Worm (Caenorhabditis elegans) whole organism, L1 larva: Measurements from ENCODE around the gene slc-25A26.

Source experiments
- alr-1 ChIP-seq: fragments of 200-800 bp; sonication (Bioruptor generic); optimal IDR thresholded peaks from 2 replicates; lab custom pipeline; 2018; ENCODE audit warnings: borderline replicate concordance, mild to moderate bottlenecking, missing genetic modification characterization, missing compliant biosample characterization
- aly-2 ChIP-seq: fragments of 150-350 bp; optimal IDR thresholded peaks from 2 replicates; lab custom pipeline; 2014; ENCODE audit warnings: missing biosample characterization, missing genetic modification characterization
- ama-1 ChIP-seq: fragments of 150-350 bp; optimal IDR thresholded peaks from 2 replicates; lab custom pipeline; 2014
- blmp-1 ChIP-seq: fragments of 150-350 bp; optimal IDR thresholded peaks from 2 replicates; lab custom pipeline; 2014; ENCODE audit warnings: missing biosample characterization, missing genetic modification characterization
- ceh-63 ChIP-seq: fragments of 200-800 bp; sonication (Bioruptor generic); optimal IDR thresholded peaks from 2 replicates; lab custom pipeline; 2018; ENCODE audit warnings: mild to moderate bottlenecking, missing genetic modification characterization, missing compliant biosample characterization
- ceh-8 ChIP-seq: fragments of 200-800 bp; sonication (Bioruptor generic); optimal IDR thresholded peaks from 2 replicates; lab custom pipeline; 2018; ENCODE audit warnings: mild to moderate bottlenecking, missing genetic modification characterization, moderate library complexity, missing compliant biosample characterization
- ceh-88 ChIP-seq: fragments of 200-800 bp; sonication (Bioruptor generic); IDR thresholded peaks from 2 replicates; pipeline ENCODE4 v1.3.6; 2022; ENCODE audit warnings: missing genetic modification characterization, missing compliant biosample characterization
- ceh-90 ChIP-seq: sonication (generic microtip); optimal IDR thresholded peaks from 2 replicates; lab custom pipeline; 2016; ENCODE audit warnings: missing genetic modification characterization, missing compliant biosample characterization
- dpl-1 ChIP-seq, 3 experiments: fragments of 150-350 bp in 2 of 3; sonication (generic microtip) in 1 of 3; optimal IDR thresholded peaks; 2 replicates each; lab custom pipeline; 2014 to 2017; ENCODE audit warnings: missing biosample characterization in 3 of 3, missing genetic modification characterization in 3 of 3, missing genetic modification reagents in 3 of 3
- dsc-1 ChIP-seq: sonication (generic microtip); optimal IDR thresholded peaks from 2 replicates; lab custom pipeline; 2016; ENCODE audit warnings: mild to moderate bottlenecking, missing genetic modification characterization, missing compliant biosample characterization
- efl-1 ChIP-seq, 4 experiments: fragments of 150-350 bp; optimal IDR thresholded peaks in 3 of 4; peaks in 1 of 4; 1 replicate in 1 of 4; 2 replicates in 3 of 4; lab custom pipeline; 2014; ENCODE audit warnings: missing biosample characterization in 2 of 4, missing genetic modification characterization in 2 of 4, missing genetic modification reagents in 2 of 4
- egl-13 ChIP-seq: sonication (generic microtip); optimal IDR thresholded peaks from 2 replicates; lab custom pipeline; 2016; ENCODE audit warnings: missing genotype, missing genetic modification reagents, missing genetic modification characterization, missing compliant biosample characterization
- elt-2 ChIP-seq: sonication (generic microtip); optimal IDR thresholded peaks from 2 replicates; lab custom pipeline; 2016; ENCODE audit warnings: missing genetic modification characterization, mild to moderate bottlenecking, inconsistent platforms, missing compliant biosample characterization, missing genetic modification reagents
- ets-5 ChIP-seq: fragments of 200-800 bp; sonication (Bioruptor generic); IDR thresholded peaks from 2 replicates; pipeline ENCODE4 v1.3.6; 2022; ENCODE audit warnings: missing genetic modification characterization, missing compliant biosample characterization
- fkh-10 ChIP-seq: sonication (generic microtip); optimal IDR thresholded peaks from 2 replicates; lab custom pipeline; 2017; ENCODE audit warnings: missing biosample characterization, missing genetic modification reagents, missing genetic modification characterization
- fkh-4 ChIP-seq: sonication (generic microtip); optimal IDR thresholded peaks from 2 replicates; lab custom pipeline; 2016; ENCODE audit warnings: missing compliant biosample characterization, missing genetic modification characterization, borderline replicate concordance
- fos-1 ChIP-seq: fragments of 150-350 bp; optimal IDR thresholded peaks from 2 replicates; lab custom pipeline; 2014; ENCODE audit warnings: missing biosample characterization, missing genetic modification characterization
- hlh-17 ChIP-seq: fragments of 200-800 bp; sonication (Bioruptor generic); optimal IDR thresholded peaks from 2 replicates; lab custom pipeline; 2018; ENCODE audit warnings: missing genetic modification characterization, mild to moderate bottlenecking, missing compliant biosample characterization, moderate library complexity, borderline replicate concordance
- hlh-4 ChIP-seq: sonication (generic microtip); optimal IDR thresholded peaks from 2 replicates; lab custom pipeline; 2016; ENCODE audit warnings: mild to moderate bottlenecking, missing genetic modification characterization, missing compliant biosample characterization
- hpl-2 ChIP-seq: fragments of 150-350 bp; optimal IDR thresholded peaks from 2 replicates; lab custom pipeline; 2014; ENCODE audit warnings: missing biosample characterization, missing genetic modification reagents, missing genetic modification characterization
- irx-1 ChIP-seq: sonication (generic microtip); optimal IDR thresholded peaks from 2 replicates; lab custom pipeline; 2016; ENCODE audit warnings: missing genetic modification characterization, missing compliant biosample characterization
- jun-1 ChIP-seq: fragments of 150-350 bp; optimal IDR thresholded peaks from 2 replicates; lab custom pipeline; 2014; ENCODE audit warnings: missing biosample characterization, missing genetic modification reagents, missing genetic modification characterization
- lin-14 ChIP-seq: fragments of 200-800 bp; sonication (Bioruptor generic); optimal IDR thresholded peaks from 2 replicates; lab custom pipeline; 2018; ENCODE audit warnings: mild to moderate bottlenecking, missing genetic modification characterization, moderate library complexity, missing compliant biosample characterization
- lin-15B ChIP-seq: fragments of 150-350 bp; sonication (generic microtip); optimal IDR thresholded peaks from 3 replicates; lab custom pipeline; 2014; ENCODE audit warnings: missing biosample characterization, missing genetic modification characterization
- lin-35 ChIP-seq, 2 experiments: fragments of 150-350 bp; optimal IDR thresholded peaks; 2 replicates each; lab custom pipeline; 2014; ENCODE audit warnings: missing biosample characterization in 2 of 2, missing genetic modification characterization in 2 of 2, missing genetic modification reagents in 2 of 2
- lsy-2 ChIP-seq, 2 experiments: fragments of 150-350 bp; optimal IDR thresholded peaks; 2 replicates each; lab custom pipeline; 2014; ENCODE audit warnings: missing biosample characterization in 2 of 2, missing genetic modification characterization in 2 of 2
- mab-9 ChIP-seq: fragments of 200-800 bp; sonication (Bioruptor generic); IDR thresholded peaks from 2 replicates; pipeline ENCODE4 v1.3.6; 2022; ENCODE audit warnings: missing genetic modification reagents, missing genetic modification characterization, missing compliant biosample characterization
- mdl-1 ChIP-seq, 2 experiments: fragments of 150-350 bp; optimal IDR thresholded peaks; 2 replicates each; lab custom pipeline; 2014 to 2017; ENCODE audit warnings: missing biosample characterization in 2 of 2, missing genetic modification characterization in 2 of 2, inconsistent platforms in 1 of 2
- mef-2 ChIP-seq: fragments of 150-350 bp; optimal IDR thresholded peaks from 2 replicates; lab custom pipeline; 2014; ENCODE audit warnings: missing biosample characterization, missing genetic modification characterization
- nhr-11 ChIP-seq: fragments of 150-350 bp; optimal IDR thresholded peaks from 2 replicates; lab custom pipeline; 2014; ENCODE audit warnings: missing biosample characterization, missing genetic modification characterization
- nhr-12 ChIP-seq: sonication (generic microtip); optimal IDR thresholded peaks from 2 replicates; lab custom pipeline; 2017; ENCODE audit warnings: missing biosample characterization, missing genetic modification characterization
- nhr-19 ChIP-seq: fragments of 200-800 bp; sonication (Bioruptor generic); conservative IDR thresholded peaks from 2 replicates; pipeline ENCODE4 v1.3.6; 2022; ENCODE audit warnings: missing genetic modification characterization, missing compliant biosample characterization
- nhr-20 ChIP-seq: sonication (generic microtip); optimal IDR thresholded peaks from 2 replicates; lab custom pipeline; 2016; ENCODE audit warnings: mild to moderate bottlenecking, missing genetic modification characterization, missing compliant biosample characterization
- nhr-237 ChIP-seq: fragments of 150-350 bp; optimal IDR thresholded peaks from 2 replicates; lab custom pipeline; 2014; ENCODE audit warnings: missing biosample characterization, missing genetic modification characterization
- nhr-28 ChIP-seq: fragments of 150-350 bp; optimal IDR thresholded peaks from 2 replicates; lab custom pipeline; 2014; ENCODE audit warnings: missing biosample characterization, missing genetic modification characterization
- nhr-47 ChIP-seq: sonication (generic microtip); optimal IDR thresholded peaks from 2 replicates; lab custom pipeline; 2016; ENCODE audit warnings: mild to moderate bottlenecking, missing genetic modification characterization, moderate library complexity, missing compliant biosample characterization
- nhr-76 ChIP-seq: sonication (generic microtip); optimal IDR thresholded peaks from 2 replicates; lab custom pipeline; 2017; ENCODE audit warnings: missing biosample characterization, missing genetic modification characterization
- nhr-84 ChIP-seq: sonication (generic microtip); optimal IDR thresholded peaks from 2 replicates; lab custom pipeline; 2017; ENCODE audit warnings: missing biosample characterization, missing genetic modification characterization
- nhr-90 ChIP-seq: sonication (generic microtip); optimal IDR thresholded peaks from 2 replicates; lab custom pipeline; 2016; ENCODE audit warnings: mild to moderate bottlenecking, missing genetic modification characterization, missing compliant biosample characterization; ENCODE audit not compliant: poor library complexity
- pax-3 ChIP-seq: fragments of 200-800 bp; sonication (Bioruptor generic); optimal IDR thresholded peaks from 2 replicates; lab custom pipeline; 2018; ENCODE audit warnings: mild to moderate bottlenecking, missing genetic modification characterization, moderate library complexity, missing compliant biosample characterization
- rnt-1 ChIP-seq: sonication (generic microtip); optimal IDR thresholded peaks from 2 replicates; lab custom pipeline; 2016; ENCODE audit warnings: mild to moderate bottlenecking, missing genetic modification characterization, moderate library complexity, missing compliant biosample characterization
- skn-1 ChIP-seq: fragments of 150-350 bp; optimal IDR thresholded peaks from 2 replicates; lab custom pipeline; 2014; ENCODE audit warnings: missing biosample characterization, missing genetic modification characterization
- snpc-4 ChIP-seq: fragments of 150-350 bp; optimal IDR thresholded peaks from 2 replicates; lab custom pipeline; 2014; ENCODE audit warnings: missing biosample characterization, missing genetic modification characterization
- sox-4 ChIP-seq: sonication (generic microtip); optimal IDR thresholded peaks from 2 replicates; lab custom pipeline; 2016; ENCODE audit warnings: missing genetic modification characterization, missing compliant biosample characterization
- sptf-1 ChIP-seq: fragments of 150-350 bp; optimal IDR thresholded peaks from 2 replicates; lab custom pipeline; 2014; ENCODE audit warnings: missing biosample characterization, missing genetic modification characterization
- sup-37 ChIP-seq: fragments of 200-800 bp; sonication (Bioruptor generic); optimal IDR thresholded peaks from 2 replicates; lab custom pipeline; 2018; ENCODE audit warnings: mild to moderate bottlenecking, missing genetic modification characterization, missing compliant biosample characterization
- tbx-2 ChIP-seq: sonication (generic microtip); optimal IDR thresholded peaks from 2 replicates; lab custom pipeline; 2016; ENCODE audit warnings: missing genetic modification characterization, missing compliant biosample characterization
- unc-130 ChIP-seq: fragments of 150-350 bp; optimal IDR thresholded peaks from 2 replicates; lab custom pipeline; 2017; ENCODE audit warnings: missing biosample characterization, missing genetic modification characterization, inconsistent platforms
- vab-15 ChIP-seq: sonication (generic microtip); optimal IDR thresholded peaks from 2 replicates; lab custom pipeline; 2017; ENCODE audit warnings: missing genotype, mild to moderate bottlenecking, missing genetic modification characterization, missing compliant biosample characterization
- xbp-1 ChIP-seq: sonication (generic microtip); optimal IDR thresholded peaks from 2 replicates; lab custom pipeline; 2016; ENCODE audit warnings: missing genetic modification characterization, missing compliant biosample characterization
- zip-4 ChIP-seq: fragments of 200-800 bp; sonication (Bioruptor generic); optimal IDR thresholded peaks from 2 replicates; lab custom pipeline; 2018; ENCODE audit warnings: mild to moderate bottlenecking, missing genetic modification characterization, moderate library complexity, missing compliant biosample characterization
- ztf-11 ChIP-seq, 2 experiments: sonication (generic microtip); optimal IDR thresholded peaks; 2 replicates each; lab custom pipeline; 2016 to 2017; ENCODE audit warnings: missing genetic modification characterization in 2 of 2, missing biosample characterization in 1 of 2, missing compliant biosample characterization in 1 of 2
- ztf-4 ChIP-seq: fragments of 150-350 bp; optimal IDR thresholded peaks from 2 replicates; lab custom pipeline; 2014; ENCODE audit warnings: missing biosample characterization, missing genetic modification characterization

The slc-25A26 gene

ce11 chrIV:8925990-8926389, 4.3 kb upstream of the slc-25A26 start, which contains the start of the genes D1046.2 and cfim-2 (continued):
- no peak for TF ChIP-seq egl-13
- TF ChIP-seq nhr-47: peak; percentile 30
- TF ChIP-seq ceh-88 (GFP tag; lab: Robert Waterston, UW): no peak
- TF ChIP-seq jun-1 (tag; lab: Kevin White, UChicago): no peak
- TF ChIP-seq blmp-1: peak; percentile 46
- no peak for TF ChIP-seq nhr-11
- no peak for TF ChIP-seq ama-1
- TF ChIP-seq sup-37 (GFP tag; lab: Kevin White, UChicago): no peak
- TF ChIP-seq nhr-90 (tag; lab: Kevin White, UChicago): no peak
- no peak for TF ChIP-seq elt-2 (tag; lab: Kevin White, UChicago)
- TF ChIP-seq lin-14: peak; percentile 4
- no peak for TF ChIP-seq alr-1 (tag; lab: Kevin White, UChicago)
- no peak for TF ChIP-seq sox-4 (tag; lab: Kevin White, UChicago)
- TF ChIP-seq nhr-12: no peak
- peak; percentile 5 to 33 (median 27) for TF ChIP-seq dpl-1 (GFP tag; optimal IDR thresholded peaks at IDR 0.05; lab: Kevin White, UChicago)
- no peak for TF ChIP-seq aly-2 (tag; lab: Kevin White, UChicago)
- no peak for TF ChIP-seq fkh-4
- TF ChIP-seq hlh-4: no peak
- no peak for TF ChIP-seq hpl-2
- no peak for TF ChIP-seq sptf-1
- TF ChIP-seq xbp-1: peak; percentile 1
- TF ChIP-seq dsc-1: no peak
- TF ChIP-seq nhr-237: no peak
- no peak for TF ChIP-seq fos-1
- no peak for TF ChIP-seq nhr-28 (tag; lab: Kevin White, UChicago)
- no peak for TF ChIP-seq snpc-4 (tag; lab: Kevin White, UChicago)
- no peak for TF ChIP-seq rnt-1 (tag; lab: Kevin White, UChicago)
- no peak for TF ChIP-seq mdl-1 (tag; optimal IDR thresholded peaks at IDR 0.05; lab: Kevin White, UChicago)
- no peak for TF ChIP-seq ceh-8 (GFP tag; lab: Kevin White, UChicago)
- no peak for TF ChIP-seq pax-3 (tag; lab: Kevin White, UChicago)
- TF ChIP-seq fkh-10: no peak
- no peak for TF ChIP-seq zip-4 (GFP tag; lab: Kevin White, UChicago)
- no peak for TF ChIP-seq ceh-63
- no peak for TF ChIP-seq ceh-90
- peak in 1 of 2 experiments; percentile 48 for TF ChIP-seq lin-35 (GFP tag; optimal IDR thresholded peaks at IDR 0.05; lab: Kevin White, UChicago)
- no peak for TF ChIP-seq mef-2
- peak; percentile 12 for TF ChIP-seq lin-15B
- TF ChIP-seq nhr-20 (tag; lab: Kevin White, UChicago): no peak
- TF ChIP-seq nhr-76 (tag; lab: Kevin White, UChicago): no peak
- no peak for TF ChIP-seq hlh-17 (GFP tag; lab: Kevin White, UChicago)
- TF ChIP-seq unc-130 (tag; lab: Kevin White, UChicago): peak; percentile 47
- no peak for TF ChIP-seq irx-1
- TF ChIP-seq tbx-2: no peak
- TF ChIP-seq nhr-84 (tag; lab: Kevin White, UChicago): no peak
- TF ChIP-seq skn-1 (tag; lab: Kevin White, UChicago): peak; percentile 3
- TF ChIP-seq lsy-2 (tag; optimal IDR thresholded peaks at IDR 0.05; lab: Kevin White, UChicago): peak in 1 of 2 experiments; percentile 64
- no peak for TF ChIP-seq vab-15 (tag; lab: Kevin White, UChicago)
- no peak for TF ChIP-seq nhr-19 (GFP tag; lab: Robert Waterston, UW)
- peak; percentile 4 to 33 for TF ChIP-seq efl-1 (optimal IDR thresholded peaks at IDR 0.05; lab: Kevin White, UChicago)
- peak; percentile 14 to 86 for TF ChIP-seq efl-1 (GFP tag; optimal IDR thresholded peaks at IDR 0.05 in 1 of 2; lab: Kevin White, UChicago)
- TF ChIP-seq ztf-4 (tag; lab: Kevin White, UChicago): no peak
- TF ChIP-seq mab-9 (GFP tag; lab: Robert Waterston, UW): no peak
- no peak for TF ChIP-seq ztf-11 (tag; optimal IDR thresholded peaks at IDR 0.05; lab: Kevin White, UChicago)
- TF ChIP-seq ets-5: no peak
